Worm (Caenorhabditis elegans): ENCODE measurements around the gene srh-141.

ce11 chrV:16459377-16459776 is 15.7 kb downstream of the srh-141 start:
- TF ChIP-seq ref-1 (GFP tag; conservative IDR thresholded peaks at IDR 0.05) (no peak), flt-1 (GFP tag; IDR thresholded peaks at IDR 0.05) (no peak), tab-1 (GFP tag; IDR thresholded peaks at IDR 0.05) (no peak), klf-2 (GFP tag; conservative IDR thresholded peaks at IDR 0.05) (no peak), ztf-29 (GFP tag; IDR thresholded peaks at IDR 0.05) (no peak), T22C8.4 (GFP tag; IDR thresholded peaks at IDR 0.05) (no peak), ztf-23 (GFP tag; IDR thresholded peaks at IDR 0.05) (no peak), cog-1 (tag; optimal IDR thresholded peaks at IDR 0.05) (no peak), med-1 (GFP tag; optimal IDR thresholded peaks at IDR 0.05; ENCODE audit: insufficient read depth) (no peak)
